Worm (Caenorhabditis elegans) whole organism, L1 larva: ENCODE results near the gene F08F1.3.

Source experiments
- efl-1 ChIP-seq, 4 experiments: fragments of 150-350 bp; optimal IDR thresholded peaks in 3 of 4; peaks in 1 of 4; 1 replicate in 1 of 4; 2 replicates in 3 of 4; lab custom pipeline; 2014; ENCODE audit warnings: missing biosample characterization in 2 of 4, missing genetic modification characterization in 2 of 4, missing genetic modification reagents in 2 of 4
- grh-1 ChIP-seq: fragments of 200-800 bp; sonication (Bioruptor generic); IDR thresholded peaks from 2 replicates; pipeline ENCODE4 v1.3.6; 2022; ENCODE audit warnings: missing genetic modification reagents, missing genetic modification characterization, missing compliant biosample characterization
- nhr-85 ChIP-seq: sonication (generic microtip); peaks from one replicate; lab custom pipeline; 2016; ENCODE audit warnings: missing genetic modification characterization, inconsistent platforms, missing compliant biosample characterization
- pqm-1 ChIP-seq: sonication (generic microtip); optimal IDR thresholded peaks from 3 replicates; lab custom pipeline; 2017; ENCODE audit warnings: missing biosample characterization, missing genetic modification characterization
- sox-4 ChIP-seq: sonication (generic microtip); optimal IDR thresholded peaks from 2 replicates; lab custom pipeline; 2016; ENCODE audit warnings: missing genetic modification characterization, missing compliant biosample characterization

ce11 chrX:8457314-8457713 lies 28.7 kb downstream of the F08F1.3 start, which contains the start of gene F16F9.3:
- TF ChIP-seq grh-1 (GFP tag; lab: Robert Waterston, UW) (no peak), sox-4 (tag; lab: Kevin White, UChicago) (no peak), nhr-85 (tag; lab: Kevin White, UChicago) (no peak), pqm-1 (tag; lab: Kevin White, UChicago) (no peak), efl-1 (optimal IDR thresholded peaks at IDR 0.05; lab: Kevin White, UChicago) (no peak), efl-1 (GFP tag; optimal IDR thresholded peaks at IDR 0.05 in 1 of 2; lab: Kevin White, UChicago) (no peak)
